Fruit fly (Drosophila melanogaster) whole organism, embryonic: ENCODE results near the gene ATPsynD.

Source experiments
- CG4854 ChIP-seq: fragments of 200-800 bp; sonication (Bioruptor generic); optimal IDR thresholded peaks from 2 replicates; lab custom pipeline; 2016; ENCODE audit warnings: missing biosample characterization, missing genetic modification characterization, inconsistent platforms
- CG7928 ChIP-seq: fragments of 200-800 bp; sonication (Bioruptor generic); optimal IDR thresholded peaks from 2 replicates; lab custom pipeline; 2017; ENCODE audit warnings: missing biosample characterization, mild to moderate bottlenecking, missing genetic modification characterization
- GATAe ChIP-seq: fragments of 200-800 bp; sonication (Bioruptor generic); conservative IDR thresholded peaks from 2 replicates; pipeline ENCODE4 v1.3.6; 2022; ENCODE audit warnings: missing biosample characterization, missing genetic modification characterization
- nerfin-1 ChIP-seq: fragments of 200-800 bp; sonication (Bioruptor generic); optimal IDR thresholded peaks from 3 replicates; lab custom pipeline; 2019; ENCODE audit warnings: missing biosample characterization, mild to moderate bottlenecking, missing genetic modification characterization, moderate library complexity
- tap ChIP-seq: fragments of 200-800 bp; optimal IDR thresholded peaks from 3 replicates; lab custom pipeline; 2019; ENCODE audit warnings: missing biosample characterization, mild to moderate bottlenecking, missing genetic modification characterization, moderate library complexity
- ttk ChIP-seq: fragments of 200-800 bp; sonication (Bioruptor generic); IDR thresholded peaks from 2 replicates; pipeline ENCODE4 v2.1.2; 2022; ENCODE audit warnings: missing biosample characterization, missing genetic modification characterization
- unc-4 ChIP-seq: fragments of 200-800 bp; sonication (Bioruptor generic); IDR thresholded peaks from 2 replicates; pipeline ENCODE4 v1.3.6; 2022; ENCODE audit warnings: missing biosample characterization, missing genetic modification characterization; ENCODE audit not compliant: partially characterized antibody
- vfl ChIP-seq: fragments of 200-800 bp; sonication (Bioruptor generic); optimal IDR thresholded peaks from 2 replicates; lab custom pipeline; 2016; ENCODE audit warnings: missing biosample characterization, missing genetic modification characterization

DNA sequence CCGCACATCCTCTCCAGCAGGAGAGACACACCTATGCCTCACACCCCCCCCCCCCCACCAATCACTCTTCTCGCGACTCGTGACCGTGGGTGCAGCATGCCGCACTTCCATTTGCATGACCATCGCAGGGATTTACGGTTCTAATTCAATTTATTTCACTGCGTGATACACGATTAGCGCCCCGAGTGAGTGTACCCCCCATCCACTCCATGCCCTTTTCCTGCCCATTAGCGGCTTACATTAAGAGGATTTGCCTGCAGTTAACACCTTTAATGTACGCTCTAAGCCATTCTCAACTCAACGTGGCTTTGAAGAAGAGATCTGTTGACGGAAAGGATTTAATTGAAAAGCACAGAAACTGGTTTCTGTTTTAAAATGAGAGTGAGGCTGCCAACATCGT, 42.3 kb upstream of the ATPsynD start:
- TF ChIP-seq ttk, result no peak
- no peak for TF ChIP-seq vfl (GFP tag; lab: Kevin White, UChicago)
- no peak for TF ChIP-seq unc-4 (GFP tag; lab: Robert Waterston, UW)
- no peak for TF ChIP-seq CG7928 (GFP tag; lab: Kevin White, UChicago)
- TF ChIP-seq CG4854 (GFP tag; lab: Kevin White, UChicago), result no peak
- no peak for TF ChIP-seq tap (tag; lab: Kevin White, UChicago)
- no peak for TF ChIP-seq GATAe (GFP tag; lab: Robert Waterston, UW)
- no peak for TF ChIP-seq nerfin-1
